Worm (Caenorhabditis elegans) whole organism, young adult: ENCODE data around the gene Y53G8AR.8.
A peak's percentile ranks its signal among the peaks of the same experiment; 100 is the strongest.

ENCODE experiments used
- B0336.3 ChIP-seq: fragments of 200-800 bp; sonication (Bioruptor generic); IDR thresholded peaks from 2 replicates; pipeline ENCODE4 v1.3.6; 2022; ENCODE audit warnings: missing genetic modification characterization, missing compliant biosample characterization
- D2030.7 ChIP-seq: fragments of 200-800 bp; sonication (Bioruptor generic); IDR thresholded peaks from 2 replicates; pipeline ENCODE4 v1.3.6; 2022; ENCODE audit warnings: missing genetic modification reagents, missing genetic modification characterization, missing compliant biosample characterization
- F10E7.11 ChIP-seq: sonication (generic microtip); optimal IDR thresholded peaks from 2 replicates; lab custom pipeline; 2017; ENCODE audit warnings: mild to moderate bottlenecking, missing genetic modification characterization, moderate library complexity, missing compliant biosample characterization
- F33H1.4 ChIP-seq: fragments of 200-800 bp; sonication (Bioruptor generic); IDR thresholded peaks from 2 replicates; pipeline ENCODE4 v1.3.6; 2022; ENCODE audit warnings: missing genetic modification reagents, missing genetic modification characterization, missing compliant biosample characterization
- K11D2.4 ChIP-seq: fragments of 200-800 bp; sonication (Bioruptor generic); IDR thresholded peaks from 2 replicates; pipeline ENCODE4 v1.3.6; 2022; ENCODE audit warnings: missing genetic modification reagents, missing genetic modification characterization, missing compliant biosample characterization
- T07F8.4 ChIP-seq: sonication (generic microtip); optimal IDR thresholded peaks from 2 replicates; lab custom pipeline; 2016; ENCODE audit warnings: mild to moderate bottlenecking, missing genetic modification characterization, moderate library complexity, missing compliant biosample characterization
- Y53F4B.3 ChIP-seq: fragments of 200-800 bp; sonication (Bioruptor generic); IDR thresholded peaks from 2 replicates; pipeline ENCODE4 v1.3.6; 2022; ENCODE audit warnings: missing genetic modification reagents, missing genetic modification characterization, missing compliant biosample characterization
- Y56A3A.18 ChIP-seq: fragments of 200-800 bp; sonication (Bioruptor generic); IDR thresholded peaks from 2 replicates; pipeline ENCODE4 v1.3.6; 2022; ENCODE audit warnings: missing genetic modification reagents, missing genetic modification characterization, missing compliant biosample characterization
- akir-1 ChIP-seq: fragments of 200-800 bp; sonication (Bioruptor generic); optimal IDR thresholded peaks from 2 replicates; lab custom pipeline; 2018; ENCODE audit warnings: mild to moderate bottlenecking, missing genetic modification characterization, moderate library complexity, missing compliant biosample characterization
- athp-1 ChIP-seq: sonication (generic microtip); optimal IDR thresholded peaks from 2 replicates; lab custom pipeline; 2017; ENCODE audit warnings: mild to moderate bottlenecking, missing genetic modification characterization, missing compliant biosample characterization
- cebp-1 ChIP-seq, 2 experiments: fragments of 200-800 bp in 1 of 2; sonication (Bioruptor generic) in 1 of 2; sonication (generic microtip) in 1 of 2; IDR thresholded peaks in 1 of 2; optimal IDR thresholded peaks in 1 of 2; 2 replicates each; pipeline versions ENCODE4 v1.3.6 to Lab custom; 2017 to 2022; ENCODE audit warnings: missing compliant biosample characterization in 2 of 2, missing genetic modification characterization in 2 of 2, mild to moderate bottlenecking in 1 of 2, missing genetic modification reagents in 1 of 2, moderate library complexity in 1 of 2
- cebp-2 ChIP-seq: fragments of 200-800 bp; sonication (Bioruptor generic); IDR thresholded peaks from 2 replicates; pipeline ENCODE4 v1.3.6; 2022; ENCODE audit warnings: missing genetic modification characterization, missing compliant biosample characterization
- ceh-100 ChIP-seq: fragments of 200-800 bp; sonication (Bioruptor generic); IDR thresholded peaks from 2 replicates; pipeline ENCODE4 v1.3.6; 2022; ENCODE audit warnings: missing genetic modification reagents, missing genetic modification characterization, missing compliant biosample characterization
- ceh-27 ChIP-seq: fragments of 200-800 bp; sonication (Bioruptor generic); optimal IDR thresholded peaks from 2 replicates; lab custom pipeline; 2018; ENCODE audit warnings: mild to moderate bottlenecking, missing genetic modification characterization, moderate library complexity, missing compliant biosample characterization
- ceh-58 ChIP-seq: fragments of 200-800 bp; sonication (Bioruptor generic); IDR thresholded peaks from 2 replicates; pipeline ENCODE4 v1.3.6; 2022; ENCODE audit warnings: missing genetic modification characterization, missing compliant biosample characterization
- egl-18 ChIP-seq: fragments of 200-800 bp; sonication (Bioruptor generic); IDR thresholded peaks from 2 replicates; pipeline ENCODE4 v1.3.6; 2022; ENCODE audit warnings: missing genetic modification reagents, missing genetic modification characterization, missing compliant biosample characterization
- ekl-4 ChIP-seq: fragments of 200-800 bp; sonication (Bioruptor generic); IDR thresholded peaks from 2 replicates; pipeline ENCODE4 v1.3.6; 2022; ENCODE audit warnings: missing genetic modification reagents, missing genetic modification characterization, missing compliant biosample characterization
- fkh-3 ChIP-seq: sonication (generic microtip); optimal IDR thresholded peaks from 2 replicates; lab custom pipeline; 2016; ENCODE audit warnings: mild to moderate bottlenecking, missing genetic modification characterization, missing compliant biosample characterization
- gei-17 ChIP-seq: fragments of 200-800 bp; sonication (Bioruptor generic); optimal IDR thresholded peaks from 2 replicates; lab custom pipeline; 2018; ENCODE audit warnings: mild to moderate bottlenecking, missing genetic modification characterization, missing compliant biosample characterization
- him-1 ChIP-seq: sonication (generic microtip); optimal IDR thresholded peaks from 2 replicates; lab custom pipeline; 2016; ENCODE audit warnings: missing genotype, missing genetic modification reagents, missing genetic modification characterization, missing compliant biosample characterization
- lin-35 ChIP-seq, 3 experiments: fragments of 150-350 bp in 2 of 3; sonication (generic microtip) in 1 of 3; optimal IDR thresholded peaks; 2 replicates each; lab custom pipeline; 2014 to 2018; ENCODE audit warnings: missing biosample characterization in 3 of 3, missing genetic modification characterization in 3 of 3, missing genetic modification reagents in 3 of 3
- lin-54 ChIP-seq: fragments of 200-800 bp; sonication (Bioruptor generic); optimal IDR thresholded peaks from 2 replicates; lab custom pipeline; 2018; ENCODE audit warnings: mild to moderate bottlenecking, missing genetic modification characterization, missing compliant biosample characterization
- lir-1 ChIP-seq: fragments of 200-800 bp; sonication (Bioruptor generic); conservative IDR thresholded peaks from 2 replicates; pipeline ENCODE4 v1.3.6; 2022; ENCODE audit warnings: missing genetic modification reagents, missing genetic modification characterization, missing compliant biosample characterization
- lsl-1 ChIP-seq: fragments of 200-800 bp; sonication (Bioruptor generic); optimal IDR thresholded peaks from 2 replicates; lab custom pipeline; 2018; ENCODE audit warnings: mild to moderate bottlenecking, missing genetic modification characterization, moderate library complexity, missing compliant biosample characterization
- madf-3 ChIP-seq: fragments of 200-800 bp; sonication (Bioruptor generic); IDR thresholded peaks from 2 replicates; pipeline ENCODE4 v1.3.6; 2022; ENCODE audit warnings: missing genetic modification reagents, missing genetic modification characterization, missing compliant biosample characterization
- madf-6 ChIP-seq: fragments of 200-800 bp; sonication (Bioruptor generic); IDR thresholded peaks from 2 replicates; pipeline ENCODE4 v1.3.6; 2022; ENCODE audit warnings: missing genetic modification reagents, missing genetic modification characterization, missing compliant biosample characterization
- mes-4 ChIP-seq: sonication (generic microtip); optimal IDR thresholded peaks from 2 replicates; lab custom pipeline; 2016; ENCODE audit warnings: missing genotype, missing genetic modification characterization, missing compliant biosample characterization
- nhr-120 ChIP-seq: fragments of 200-800 bp; sonication (Bioruptor generic); IDR thresholded peaks from 2 replicates; pipeline ENCODE4 v1.3.6; 2022; ENCODE audit warnings: missing genetic modification characterization, missing compliant biosample characterization
- nhr-27 ChIP-seq: fragments of 200-800 bp; sonication (Bioruptor generic); optimal IDR thresholded peaks from 2 replicates; lab custom pipeline; 2018; ENCODE audit warnings: mild to moderate bottlenecking, missing genetic modification characterization, moderate library complexity, missing compliant biosample characterization
- pha-4 ChIP-seq: fragments of 150-350 bp; sonication (generic microtip); optimal IDR thresholded peaks from 2 replicates; lab custom pipeline; 2014; ENCODE audit warnings: missing biosample characterization, missing genetic modification reagents, missing genetic modification characterization
- rcor-1 ChIP-seq: fragments of 200-800 bp; sonication (Bioruptor generic); IDR thresholded peaks from 2 replicates; pipeline ENCODE4 v1.3.6; 2022; ENCODE audit warnings: missing genetic modification reagents, missing genetic modification characterization, missing compliant biosample characterization
- rec-8 ChIP-seq, 2 experiments: sonication (generic microtip); optimal IDR thresholded peaks; 2 replicates each; lab custom pipeline; 2016; ENCODE audit warnings: mild to moderate bottlenecking in 2 of 2, missing genetic modification characterization in 2 of 2, missing genetic modification reagents in 2 of 2, missing genotype in 2 of 2, missing biosample characterization in 1 of 2, missing compliant biosample characterization in 1 of 2, moderate library complexity in 1 of 2
- repo-1 ChIP-seq: sonication (generic microtip); optimal IDR thresholded peaks from 2 replicates; lab custom pipeline; 2017; ENCODE audit warnings: mild to moderate bottlenecking, missing genetic modification characterization, missing compliant biosample characterization
- rpc-1 ChIP-seq, 2 experiments: fragments of 150-350 bp in 1 of 2; sonication (generic microtip) in 1 of 2; optimal IDR thresholded peaks; 2 replicates each; lab custom pipeline; 2014 to 2018; ENCODE audit warnings: missing biosample characterization in 1 of 2, missing genetic modification characterization in 1 of 2, missing genetic modification reagents in 1 of 2, missing genotype in 1 of 2
- snpc-1.3 ChIP-seq: sonication (generic microtip); optimal IDR thresholded peaks from 2 replicates; lab custom pipeline; 2017; ENCODE audit warnings: missing genetic modification characterization, mild to moderate bottlenecking, missing compliant biosample characterization, antibody characterized with exemption, moderate library complexity, missing genotype, missing genetic modification reagents; ENCODE audit not compliant: insufficient read depth
- snpc-3.4 ChIP-seq: sonication (generic microtip); optimal IDR thresholded peaks from 2 replicates; lab custom pipeline; 2017; ENCODE audit warnings: missing genetic modification characterization, mild to moderate bottlenecking, missing compliant biosample characterization, antibody characterized with exemption, moderate library complexity, missing genotype, missing genetic modification reagents
- snpc-4 ChIP-seq, 5 experiments: fragments of 150-350 bp in 1 of 5; sonication (generic microtip) in 4 of 5; optimal IDR thresholded peaks; 2 replicates each; lab custom pipeline; 2014 to 2018; ENCODE audit warnings: missing genetic modification characterization in 5 of 5, missing biosample characterization in 3 of 5, antibody characterized with exemption in 2 of 5, mild to moderate bottlenecking in 2 of 5, missing compliant biosample characterization in 2 of 5, missing genotype in 2 of 5, moderate library complexity in 2 of 5, missing genetic modification reagents in 1 of 5
- tbp1 ChIP-seq: fragments of 200-800 bp; sonication (Bioruptor generic); optimal IDR thresholded peaks from 2 replicates; lab custom pipeline; 2018; ENCODE audit warnings: mild to moderate bottlenecking, missing genetic modification characterization, missing compliant biosample characterization
- tlf-1 ChIP-seq: fragments of 200-800 bp; sonication (Bioruptor generic); optimal IDR thresholded peaks from 2 replicates; lab custom pipeline; 2018; ENCODE audit warnings: mild to moderate bottlenecking, missing genetic modification characterization, missing compliant biosample characterization
- zfh-2 ChIP-seq: fragments of 200-800 bp; sonication (Bioruptor generic); conservative IDR thresholded peaks from 2 replicates; pipeline ENCODE4 v1.3.6; 2022; ENCODE audit warnings: missing genetic modification reagents, missing genetic modification characterization, missing compliant biosample characterization
- ztf-18 ChIP-seq: sonication (generic microtip); optimal IDR thresholded peaks from 2 replicates; lab custom pipeline; 2016; ENCODE audit warnings: missing genotype, mild to moderate bottlenecking, missing genetic modification characterization, missing compliant biosample characterization
- ztf-22 ChIP-seq: fragments of 200-800 bp; sonication (Bioruptor generic); optimal IDR thresholded peaks from 2 replicates; lab custom pipeline; 2018; ENCODE audit warnings: mild to moderate bottlenecking, missing genetic modification characterization, moderate library complexity, missing compliant biosample characterization
- ztf-26 ChIP-seq: sonication (generic microtip); optimal IDR thresholded peaks from 2 replicates; lab custom pipeline; 2017; ENCODE audit warnings: missing genetic modification characterization, missing compliant biosample characterization
- ztf-3 ChIP-seq: fragments of 200-800 bp; sonication (Bioruptor generic); optimal IDR thresholded peaks from 2 replicates; lab custom pipeline; 2018; ENCODE audit warnings: mild to moderate bottlenecking, missing genetic modification characterization, missing compliant biosample characterization

Y53G8AR.8 gene

ce11 chrIII:3331767-3332166 is 37.6 kb upstream of the Y53G8AR.8 start (continued):
- TF ChIP-seq rpc-1 (optimal IDR thresholded peaks at IDR 0.05; lab: Kevin White, UChicago): no peak
- no peak for TF ChIP-seq rpc-1 (tag; optimal IDR thresholded peaks at IDR 0.05; lab: Kevin White, UChicago)
- 0 out of 2 replicates have a peak, but pooled peaks have one; percentile 6 for TF ChIP-seq F33H1.4 (GFP tag; lab: Robert Waterston, UW)
- TF ChIP-seq nhr-27 (tag; lab: Kevin White, UChicago): no peak
- TF ChIP-seq egl-18: no peak
- TF ChIP-seq ceh-100 (GFP tag; lab: Robert Waterston, UW): no peak
- TF ChIP-seq him-1: peak; percentile 82
- TF ChIP-seq Y53F4B.3: no peak
- TF ChIP-seq ztf-18: no peak
- no peak for TF ChIP-seq K11D2.4 (GFP tag; lab: Robert Waterston, UW)
- TF ChIP-seq fkh-3 (tag; lab: Kevin White, UChicago): no peak
- TF ChIP-seq mes-4 (tag; lab: Kevin White, UChicago): no peak
- TF ChIP-seq akir-1: no peak
- TF ChIP-seq D2030.7 (GFP tag; lab: Robert Waterston, UW): no peak
- TF ChIP-seq T07F8.4 (tag; lab: Kevin White, UChicago): no peak
- TF ChIP-seq cebp-2: no peak

- TF ChIP-seq rec-8 (tag; optimal IDR thresholded peaks at IDR 0.05; lab: Kevin White, UChicago): no peak
- no peak for TF ChIP-seq Y56A3A.18 (GFP tag; lab: Robert Waterston, UW)
- 0 out of 2 replicates have a peak, but pooled peaks have one; percentile 17 for TF ChIP-seq zfh-2 (GFP tag; lab: Robert Waterston, UW)
- no peak for TF ChIP-seq ceh-27 (GFP tag; lab: Kevin White, UChicago)
- no peak for TF ChIP-seq cebp-2
Measured at ce11 chrIII:3329467-3329866, 35.3 kb upstream of the Y53G8AR.8 start.

ce11 chrIII:3323906-3324305 is 29.8 kb upstream of the Y53G8AR.8 start:
- no peak for TF ChIP-seq ztf-3
- no peak for TF ChIP-seq nhr-27 (tag; lab: Kevin White, UChicago)
- no peak for TF ChIP-seq snpc-4 (GFP tag; optimal IDR thresholded peaks at IDR 0.05; lab: Kevin White, UChicago)
- no peak for TF ChIP-seq snpc-4 (tag; optimal IDR thresholded peaks at IDR 0.05; lab: Kevin White, UChicago)
- peak; percentile 45 for TF ChIP-seq lsl-1
- no peak for TF ChIP-seq F10E7.11 (tag; lab: Kevin White, UChicago)
- TF ChIP-seq rcor-1 (GFP tag; lab: Robert Waterston, UW): 0 out of 2 replicates have a peak, but pooled peaks have one; percentile 23
- TF ChIP-seq repo-1 (tag; lab: Kevin White, UChicago): peak; percentile 38
- TF ChIP-seq ekl-4: 0 out of 2 replicates have a peak, but pooled peaks have one; percentile 60
- TF ChIP-seq tlf-1: peak; percentile 27
- peak; percentile 6 for TF ChIP-seq ztf-26 (tag; lab: Kevin White, UChicago)
- TF ChIP-seq cebp-1 (GFP tag; IDR thresholded peaks at IDR 0.05; lab: Robert Waterston, UW): no peak
- peak; percentile 70 for TF ChIP-seq cebp-1 (tag; optimal IDR thresholded peaks at IDR 0.05; lab: Kevin White, UChicago)
- TF ChIP-seq tbp1: peak; percentile 40
- peak in 1 of 3 experiments; percentile 57 for TF ChIP-seq lin-35 (GFP tag; optimal IDR thresholded peaks at IDR 0.05; lab: Kevin White, UChicago)
- TF ChIP-seq nhr-120 (GFP tag; lab: Robert Waterston, UW): no peak
- TF ChIP-seq pha-4: no peak
- no peak for TF ChIP-seq gei-17 (GFP tag; lab: Kevin White, UChicago)
- TF ChIP-seq athp-1 (tag; lab: Kevin White, UChicago): peak; percentile 24
- TF ChIP-seq madf-6: peak; percentile 55
- peak; percentile 44 for TF ChIP-seq lin-54 (GFP tag; lab: Kevin White, UChicago)
- TF ChIP-seq snpc-3.4: peak; percentile 46
- TF ChIP-seq ztf-22 (GFP tag; lab: Kevin White, UChicago): no peak
- TF ChIP-seq cebp-2: no peak
- TF ChIP-seq madf-3 (GFP tag; lab: Robert Waterston, UW): peak; percentile 93
- no peak for TF ChIP-seq ceh-58 (GFP tag; lab: Robert Waterston, UW)
- no peak for TF ChIP-seq lir-1 (GFP tag; lab: Robert Waterston, UW)
- TF ChIP-seq snpc-1.3: no peak
- peak; percentile 39; the same call in 1 of the 2 replicates for TF ChIP-seq B0336.3
